Fruit fly (Drosophila melanogaster): ENCODE results near the gene Rsph9.

Rsph9 gene

DNA sequence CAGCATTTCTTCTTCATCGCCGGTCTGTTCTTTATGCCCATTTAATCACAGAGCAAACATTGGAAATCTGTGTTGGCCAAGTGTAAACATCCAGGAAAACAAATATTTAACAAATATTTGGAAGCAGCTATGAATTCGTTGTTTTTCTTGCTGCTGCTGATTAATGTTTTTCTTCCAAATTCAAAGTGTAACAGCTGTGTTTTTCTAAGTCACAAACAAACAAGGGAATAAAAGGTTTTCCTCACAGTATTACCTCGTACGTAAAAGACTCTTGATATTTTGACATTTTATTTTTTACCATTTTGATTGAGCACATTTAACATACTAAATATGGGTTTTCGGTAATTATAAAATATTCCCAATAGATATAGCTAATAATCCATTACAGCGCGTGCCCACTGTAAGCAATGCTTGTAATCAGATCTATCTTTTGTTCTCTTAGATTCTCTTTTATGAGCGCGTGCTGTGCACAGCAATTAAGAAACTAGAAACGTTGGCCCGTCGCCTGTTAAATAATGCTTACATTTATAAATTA lies 33.6 kb downstream of the Rsph9 start (continued):
- TF ChIP-seq pnt (GFP tag; optimal IDR thresholded peaks at IDR 0.05): peak; percentile 96
- TF ChIP-seq pan (optimal IDR thresholded peaks at IDR 0.05): no peak
- peak in 1 of 2 experiments; percentile 97 for TF ChIP-seq pan (GFP tag; optimal IDR thresholded peaks at IDR 0.05 in 1 of 2, IDR thresholded peaks at IDR 0.05 in 1 of 2)
- TF ChIP-seq so (GFP tag; IDR thresholded peaks at IDR 0.05): peak; percentile 94
- TF ChIP-seq peb (GFP tag; IDR thresholded peaks at IDR 0.05): peak; percentile 82
- TF ChIP-seq ab (GFP tag; optimal IDR thresholded peaks at IDR 0.05): peak; percentile 85
- TF ChIP-seq CG3995 (GFP tag; optimal IDR thresholded peaks at IDR 0.05): peak; percentile 70
- TF ChIP-seq slbo (GFP tag; IDR thresholded peaks at IDR 0.05): peak; percentile 97
- peak; percentile 91 for TF ChIP-seq tx (GFP tag; optimal IDR thresholded peaks at IDR 0.05)
- TF ChIP-seq CG15011 (GFP tag; optimal IDR thresholded peaks at IDR 0.05): peak; percentile 99
- TF ChIP-seq sr (GFP tag; IDR thresholded peaks at IDR 0.05): peak; percentile 88
- TF ChIP-seq CG17829 (tag; optimal IDR thresholded peaks at IDR 0.05): peak; percentile 96
- peak; percentile 93 for TF ChIP-seq schlank (tag; optimal IDR thresholded peaks at IDR 0.05)
- TF ChIP-seq CG10267 (tag; optimal IDR thresholded peaks at IDR 0.05): peak; percentile 87
- TF ChIP-seq CG4404 (GFP tag; IDR thresholded peaks at IDR 0.05): no peak; the same call in none of the 2 replicates
- peak; percentile 71; the same call in 1 of the 2 replicates for TF ChIP-seq Lim3 (GFP tag; IDR thresholded peaks at IDR 0.05)
- TF ChIP-seq Ets97D (GFP tag; optimal IDR thresholded peaks at IDR 0.05): peak; percentile 90
- peak; percentile 90 for TF ChIP-seq gcm (GFP tag; optimal IDR thresholded peaks at IDR 0.05)
- peak; percentile 96 for TF ChIP-seq crc (GFP tag; optimal IDR thresholded peaks at IDR 0.05)
- no peak for TF ChIP-seq unc-4 (GFP tag; IDR thresholded peaks at IDR 0.05; ENCODE audit: partially characterized antibody)
- peak; percentile 85 for TF ChIP-seq CG16779 (GFP tag; IDR thresholded peaks at IDR 0.05)
- TF ChIP-seq NFAT (GFP tag; IDR thresholded peaks at IDR 0.05): peak; percentile 87
- peak; percentile 94 for TF ChIP-seq pho (GFP tag; optimal IDR thresholded peaks at IDR 0.05)
- peak; percentile 79 for TF ChIP-seq CG7928 (GFP tag; optimal IDR thresholded peaks at IDR 0.05)
- TF ChIP-seq CG7745 (tag; optimal IDR thresholded peaks at IDR 0.05): peak; percentile 88
- peak; percentile 72 for TF ChIP-seq CG17612 (GFP tag; IDR thresholded peaks at IDR 0.05)
- TF ChIP-seq cg (GFP tag; optimal IDR thresholded peaks at IDR 0.05): peak; percentile 18
- peak; percentile 97 for TF ChIP-seq Six4 (GFP tag; optimal IDR thresholded peaks at IDR 0.05)
- TF ChIP-seq Hsf (GFP tag; optimal IDR thresholded peaks at IDR 0.05): peak; percentile 95
- TF ChIP-seq CG13894 (tag; optimal IDR thresholded peaks at IDR 0.05): peak; percentile 88
- peak; percentile 84 for TF ChIP-seq exex (tag; optimal IDR thresholded peaks at IDR 0.05)
- peak; percentile 94 for TF ChIP-seq Rfx (GFP tag; IDR thresholded peaks at IDR 0.05)
- TF ChIP-seq Abd-B (GFP tag; optimal IDR thresholded peaks at IDR 0.05): peak; percentile 93
- TF ChIP-seq CG17385 (GFP tag; optimal IDR thresholded peaks at IDR 0.05): peak; percentile 91
- no peak for TF ChIP-seq Dfd (GFP tag; optimal IDR thresholded peaks at IDR 0.05)
- peak; percentile 75 for TF ChIP-seq CTCF (GFP tag; optimal IDR thresholded peaks at IDR 0.05)
- peak; percentile 91 for TF ChIP-seq fu2 (GFP tag; optimal IDR thresholded peaks at IDR 0.05)
- peak; percentile 96 for TF ChIP-seq unpg (GFP tag; optimal IDR thresholded peaks at IDR 0.05)
- TF ChIP-seq aop (GFP tag; IDR thresholded peaks at IDR 0.05): peak; percentile 79
- peak; percentile 98 for TF ChIP-seq en (GFP tag; optimal IDR thresholded peaks at IDR 0.05)
- TF ChIP-seq repo (GFP tag; optimal IDR thresholded peaks at IDR 0.05): peak; percentile 98
- TF ChIP-seq eyg (GFP tag; optimal IDR thresholded peaks at IDR 0.05): peak; percentile 98
- TF ChIP-seq ken (GFP tag; IDR thresholded peaks at IDR 0.05): peak; percentile 90
- peak; percentile 99 for TF ChIP-seq CG12104 (GFP tag; optimal IDR thresholded peaks at IDR 0.05)
- TF ChIP-seq ewg (GFP tag; optimal IDR thresholded peaks at IDR 0.05): peak; percentile 78
- TF ChIP-seq CG34376 (GFP tag; optimal IDR thresholded peaks at IDR 0.05): peak; percentile 94
- TF ChIP-seq CG17328 (GFP tag; IDR thresholded peaks at IDR 0.05): peak; percentile 94
- peak; percentile 85 for TF ChIP-seq cato (GFP tag; optimal IDR thresholded peaks at IDR 0.05; ENCODE audit: borderline replicate concordance)
- peak; percentile 93 for TF ChIP-seq CG10959 (GFP tag; IDR thresholded peaks at IDR 0.05)
- peak; percentile 57 for TF ChIP-seq CG9797 (GFP tag; optimal IDR thresholded peaks at IDR 0.05)
- TF ChIP-seq al (GFP tag; IDR thresholded peaks at IDR 0.05): peak; percentile 86
- TF ChIP-seq Scr (GFP tag; IDR thresholded peaks at IDR 0.05; ENCODE audit: partially characterized antibody): no peak
